Fruit fly (Drosophila melanogaster): ENCODE data around the gene mRpL13.

The mRpL13 gene

dm6 chr2L:18834525-18834924, 24.5 kb downstream of the mRpL13 start:
- no peak for TF ChIP-seq noc (tag; optimal IDR thresholded peaks at IDR 0.05)

dm6 chr2L:18830587-18831528, 28.2 kb downstream of the mRpL13 start, which contains the start of the genes CG17597 and ScpX:
CG17597 (minus strand) TSS chr2L:18831153.
ScpX (plus strand) TSS chr2L:18831229.
- TF ChIP-seq noc (tag; optimal IDR thresholded peaks at IDR 0.05) = peak; percentile 17

- TF ChIP-seq noc (tag; optimal IDR thresholded peaks at IDR 0.05) = no peak
Measured at dm6 chr2L:18826496-18827008, 32.5 kb downstream of the mRpL13 start, which contains the start of gene Ugt36E1. Ugt36E1 (plus strand) TSS chr2L:18826770.

- peak; percentile 24 for TF ChIP-seq noc (tag; optimal IDR thresholded peaks at IDR 0.05)
Measured at dm6 chr2L:18823243-18823803, 35.7 kb downstream of the mRpL13 start, which contains the start of gene Ugt36D1. Ugt36D1 (plus strand) TSS chr2L:18823548.

DNA sequence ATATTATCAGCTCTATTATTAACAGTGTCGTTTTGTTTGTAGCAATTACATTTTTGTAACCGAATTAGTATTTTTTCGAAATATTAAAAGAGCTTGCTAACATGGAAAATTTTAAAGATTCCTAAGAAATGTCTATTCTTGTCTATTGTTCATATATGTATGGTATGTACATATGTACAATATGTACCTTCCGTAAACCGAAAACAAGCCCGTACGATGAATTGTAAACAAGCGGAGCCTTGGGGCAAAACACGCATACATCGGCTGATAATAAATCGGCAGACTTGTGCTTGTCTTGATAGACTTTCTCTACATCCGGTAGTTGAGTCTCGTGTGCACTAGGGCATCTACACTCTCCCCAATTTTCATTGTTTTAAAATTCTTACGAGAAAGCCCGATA, 36.2 kb downstream of the mRpL13 start:
- no peak for TF ChIP-seq noc (tag; optimal IDR thresholded peaks at IDR 0.05)

DNA sequence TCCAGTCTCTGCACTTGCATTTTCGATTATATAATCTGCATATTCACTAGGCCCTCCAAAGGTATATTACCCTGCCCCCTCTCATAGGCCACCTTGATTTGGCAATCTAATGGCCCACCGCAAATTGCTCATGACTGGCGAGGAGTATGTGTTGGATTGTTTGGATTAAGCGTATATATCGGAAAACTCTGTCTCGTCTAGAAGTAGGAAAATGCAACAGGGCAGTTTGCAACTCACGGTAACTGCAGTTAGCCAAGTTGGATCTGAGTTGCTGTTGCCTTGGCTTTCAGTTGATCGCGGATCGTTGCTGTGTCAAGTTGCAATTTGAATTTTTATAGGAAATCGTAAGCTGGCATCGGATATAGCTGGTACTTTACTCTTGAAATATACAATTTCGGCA, 40.0 kb downstream of the mRpL13 start, which contains the start of gene Ugt36F1:
TSS of gene Ugt36F1 (plus strand) at position 301 of the 400 bp plus-strand sequence.
- TF ChIP-seq noc (tag; optimal IDR thresholded peaks at IDR 0.05) = no peak

dm6 chr2L:18818397-18818796, 40.7 kb downstream of the mRpL13 start:
- no peak for TF ChIP-seq noc (tag; optimal IDR thresholded peaks at IDR 0.05)

DNA sequence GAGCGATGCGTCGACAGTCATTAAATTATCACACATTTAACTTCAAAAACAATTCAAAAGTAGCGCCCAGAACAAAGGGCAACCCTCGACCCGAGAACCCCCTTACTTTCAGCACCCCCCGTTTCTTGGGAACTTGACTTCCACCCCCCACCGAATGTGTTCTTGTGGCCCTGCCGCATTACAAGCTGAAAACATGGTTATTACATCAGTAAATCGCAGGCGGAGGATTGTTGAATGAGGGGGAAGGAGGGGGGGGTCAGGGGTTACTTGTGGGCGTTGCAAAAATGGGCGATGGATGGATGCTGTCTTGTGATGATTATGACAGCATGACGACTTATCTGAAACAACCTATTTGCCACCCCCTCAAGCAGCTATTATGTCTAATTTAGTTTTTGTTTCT, 43.9 kb downstream of the mRpL13 start:
- TF ChIP-seq noc (tag; optimal IDR thresholded peaks at IDR 0.05) = no peak

- no peak for TF ChIP-seq noc (tag; optimal IDR thresholded peaks at IDR 0.05)
Measured at dm6 chr2L:18812755-18813154, 46.3 kb downstream of the mRpL13 start.

dm6 chr2L:18812348-18812747, 46.7 kb downstream of the mRpL13 start, which contains the start of the genes CG17325 and CG42305:
CG17325 (plus strand) TSS chr2L:18812648.
CG42305 (plus strand) TSS chr2L:18812648.
- no peak for TF ChIP-seq noc (tag; optimal IDR thresholded peaks at IDR 0.05)

- no peak for TF ChIP-seq noc (tag; optimal IDR thresholded peaks at IDR 0.05)
Measured at dm6 chr2L:18810960-18811642, 47.9 kb downstream of the mRpL13 start, which contains the start of the genes CG10570 and CG42502. CG10570 (minus strand) TSS chr2L:18811252. CG42502 (minus strand) TSS chr2L:18811252.

- TF ChIP-seq noc (tag; optimal IDR thresholded peaks at IDR 0.05) = no peak
Measured at dm6 chr2L:18809486-18809885, 49.6 kb downstream of the mRpL13 start.

dm6 chr2L:18808754-18809329, 50.2 kb downstream of the mRpL13 start:
- TF ChIP-seq noc (tag; optimal IDR thresholded peaks at IDR 0.05) = no peak

Measured in whole organism, larva.